Worm (Caenorhabditis elegans) whole organism, L4 larva: ENCODE data around the gene twk-43.

ENCODE experiments used
- Y75B8A.6 ChIP-seq: fragments of 200-800 bp; sonication (Bioruptor generic); IDR thresholded peaks from 2 replicates; pipeline ENCODE4 v1.3.6; 2022; ENCODE audit warnings: missing genetic modification reagents, missing genetic modification characterization, missing compliant biosample characterization
- egl-27 ChIP-seq: sonication (generic microtip); optimal IDR thresholded peaks from 3 replicates; lab custom pipeline; 2017; ENCODE audit warnings: missing biosample characterization, missing genetic modification reagents, missing genetic modification characterization
- gei-8 ChIP-seq: fragments of 200-800 bp; sonication (Bioruptor generic); optimal IDR thresholded peaks from 2 replicates; lab custom pipeline; 2018; ENCODE audit warnings: mild to moderate bottlenecking, missing genetic modification characterization, missing compliant biosample characterization
- jun-1 ChIP-seq: fragments of 150-350 bp; optimal IDR thresholded peaks from 2 replicates; lab custom pipeline; 2014; ENCODE audit warnings: missing biosample characterization, missing genetic modification reagents, missing genetic modification characterization
- madf-5 ChIP-seq, 2 experiments: fragments of 200-800 bp; sonication (Bioruptor generic); IDR thresholded peaks; 2 replicates each; pipeline ENCODE4 v1.3.6; 2022; ENCODE audit warnings: missing compliant biosample characterization in 2 of 2, missing genetic modification characterization in 2 of 2
- nhr-111 ChIP-seq: fragments of 200-800 bp; sonication (Bioruptor generic); optimal IDR thresholded peaks from 2 replicates; lab custom pipeline; 2018; ENCODE audit warnings: mild to moderate bottlenecking, missing genetic modification characterization, missing compliant biosample characterization

- TF ChIP-seq madf-5 (GFP tag; IDR thresholded peaks at IDR 0.05; lab: Robert Waterston, UW), result no peak
- no peak for TF ChIP-seq nhr-111 (GFP tag; lab: Kevin White, UChicago)
- TF ChIP-seq jun-1, result no peak
- no peak for TF ChIP-seq Y75B8A.6 (GFP tag; lab: Robert Waterston, UW)
- TF ChIP-seq egl-27 (tag; lab: Kevin White, UChicago), result no peak
- TF ChIP-seq gei-8 (GFP tag; lab: Kevin White, UChicago), result no peak
These were observed 15.2 kb upstream of the twk-43 start, which contains the start of gene nhr-129 for ce11 chrV:13330919-13331318.
